Fruit fly (Drosophila melanogaster) whole organism, embryonic: ENCODE measurements around the gene P5CDh1.

Source experiments
- CG1832 ChIP-seq: fragments of 200-800 bp; sonication (Bioruptor generic); optimal IDR thresholded peaks from 2 replicates; lab custom pipeline; 2017; ENCODE audit warnings: missing biosample characterization, mild to moderate bottlenecking, missing genetic modification characterization, inconsistent platforms
- CG8765 ChIP-seq: fragments of 200-800 bp; sonication (Bioruptor generic); IDR thresholded peaks from 2 replicates; pipeline ENCODE4 v1.3.6; 2022; ENCODE audit warnings: missing biosample characterization, missing genetic modification characterization
- HLH54F ChIP-seq: fragments of 200-800 bp; sonication (Bioruptor generic); optimal IDR thresholded peaks from 3 replicates; lab custom pipeline; 2016; ENCODE audit warnings: missing biosample characterization, missing genetic modification characterization
- fru ChIP-seq: fragments of >200 bp; optimal IDR thresholded peaks from 2 replicates; lab custom pipeline; 2017
- insv ChIP-seq, 2 experiments: fragments of 200-800 bp; sonication (Bioruptor generic); optimal IDR thresholded peaks; 3 replicates each; lab custom pipeline; 2016 to 2018; ENCODE audit warnings: missing biosample characterization in 2 of 2, missing genetic modification characterization in 2 of 2

DNA sequence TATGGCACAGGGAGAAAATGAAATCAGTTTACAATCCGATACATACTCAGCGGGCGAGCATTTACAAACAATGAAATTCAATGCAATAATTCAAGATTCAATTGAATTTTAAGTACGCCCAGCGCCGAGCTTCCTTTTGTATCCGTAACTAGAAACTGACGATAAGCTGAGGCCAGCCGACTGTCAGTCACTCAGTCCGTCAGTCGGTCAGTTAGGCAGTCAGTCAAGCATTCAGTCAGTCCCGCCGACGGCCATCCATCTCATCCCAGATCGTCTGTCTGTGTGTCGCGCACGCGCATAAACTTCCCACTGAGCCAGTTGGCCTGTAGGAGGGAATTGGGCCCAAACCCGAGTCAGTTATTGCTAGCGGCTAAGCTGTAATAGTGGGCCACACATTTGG, 21.7 kb downstream of the P5CDh1 start:
- no peak for TF ChIP-seq fru (lab: Kevin White, UChicago)
- no peak for TF ChIP-seq CG8765 (GFP tag; lab: Robert Waterston, UW)
- no peak for TF ChIP-seq CG1832
- no peak for TF ChIP-seq insv (GFP tag; optimal IDR thresholded peaks at IDR 0.05; lab: Kevin White, UChicago)
- no peak for TF ChIP-seq HLH54F (GFP tag; lab: Kevin White, UChicago)
